Fruit fly (Drosophila melanogaster) whole organism, adult: ENCODE measurements around the gene CG17260.

Experiments used
- CG11617 ChIP-seq: fragments of 200-800 bp; sonication (Bioruptor generic); optimal IDR thresholded peaks from 2 replicates; lab custom pipeline; 2017; ENCODE audit warnings: mild to moderate bottlenecking, missing biosample characterization, missing genetic modification reagents, missing genetic modification characterization
- CG12768 ChIP-seq: fragments of 200-800 bp; sonication (Bioruptor generic); optimal IDR thresholded peaks from 2 replicates; lab custom pipeline; 2017; ENCODE audit warnings: missing biosample characterization, missing genetic modification characterization, mild to moderate bottlenecking, moderate library complexity, missing genetic modification reagents
- CG5204 ChIP-seq: fragments of 200-800 bp; sonication (Bioruptor generic); optimal IDR thresholded peaks from 2 replicates; lab custom pipeline; 2016; ENCODE audit warnings: missing biosample characterization, missing genetic modification characterization
- CG7045 ChIP-seq: fragments of 200-800 bp; sonication (Bioruptor generic); optimal IDR thresholded peaks from 2 replicates; lab custom pipeline; 2017; ENCODE audit warnings: missing biosample characterization, mild to moderate bottlenecking, missing genetic modification characterization
- CG7101 ChIP-seq: fragments of 200-800 bp; sonication (Bioruptor generic); optimal IDR thresholded peaks from 2 replicates; lab custom pipeline; 2018; ENCODE audit warnings: missing biosample characterization, mild to moderate bottlenecking, missing genetic modification characterization, moderate library complexity
- Crg-1 ChIP-seq: fragments of 200-800 bp; sonication (Bioruptor generic); optimal IDR thresholded peaks from 2 replicates; lab custom pipeline; 2016; ENCODE audit warnings: missing biosample characterization, missing genetic modification characterization
- Mnt ChIP-seq: fragments of 200-800 bp; sonication (Bioruptor generic); optimal IDR thresholded peaks from 2 replicates; lab custom pipeline; 2016; ENCODE audit warnings: missing biosample characterization, mild to moderate bottlenecking, missing genetic modification characterization
- bab1 ChIP-seq: fragments of 200-800 bp; sonication (Bioruptor generic); optimal IDR thresholded peaks from 3 replicates; lab custom pipeline; 2019; ENCODE audit warnings: missing biosample characterization, mild to moderate bottlenecking, missing genetic modification characterization, moderate library complexity
- cic ChIP-seq: fragments of 200-800 bp; sonication (Bioruptor generic); optimal IDR thresholded peaks from 2 replicates; lab custom pipeline; 2017; ENCODE audit warnings: missing biosample characterization, mild to moderate bottlenecking, missing genetic modification characterization, moderate library complexity
- kay ChIP-seq: fragments of 200-800 bp; sonication (Bioruptor generic); peaks from one replicate; lab custom pipeline; 2016; ENCODE audit warnings: missing biosample characterization, missing genetic modification characterization, borderline replicate concordance
- pad ChIP-seq: fragments of 200-800 bp; sonication (Bioruptor generic); optimal IDR thresholded peaks from 3 replicates; lab custom pipeline; 2017; ENCODE audit warnings: missing biosample characterization, missing genetic modification characterization, mild to moderate bottlenecking, moderate library complexity, missing genetic modification reagents
- tj ChIP-seq: fragments of 200-800 bp; sonication (Bioruptor generic); optimal IDR thresholded peaks from 3 replicates; lab custom pipeline; 2017; ENCODE audit warnings: missing biosample characterization, mild to moderate bottlenecking, missing genetic modification characterization, moderate library complexity
- toe ChIP-seq: fragments of 200-800 bp; sonication (Bioruptor generic); optimal IDR thresholded peaks from 2 replicates; lab custom pipeline; 2016; ENCODE audit warnings: missing biosample characterization, missing genetic modification characterization

DNA sequence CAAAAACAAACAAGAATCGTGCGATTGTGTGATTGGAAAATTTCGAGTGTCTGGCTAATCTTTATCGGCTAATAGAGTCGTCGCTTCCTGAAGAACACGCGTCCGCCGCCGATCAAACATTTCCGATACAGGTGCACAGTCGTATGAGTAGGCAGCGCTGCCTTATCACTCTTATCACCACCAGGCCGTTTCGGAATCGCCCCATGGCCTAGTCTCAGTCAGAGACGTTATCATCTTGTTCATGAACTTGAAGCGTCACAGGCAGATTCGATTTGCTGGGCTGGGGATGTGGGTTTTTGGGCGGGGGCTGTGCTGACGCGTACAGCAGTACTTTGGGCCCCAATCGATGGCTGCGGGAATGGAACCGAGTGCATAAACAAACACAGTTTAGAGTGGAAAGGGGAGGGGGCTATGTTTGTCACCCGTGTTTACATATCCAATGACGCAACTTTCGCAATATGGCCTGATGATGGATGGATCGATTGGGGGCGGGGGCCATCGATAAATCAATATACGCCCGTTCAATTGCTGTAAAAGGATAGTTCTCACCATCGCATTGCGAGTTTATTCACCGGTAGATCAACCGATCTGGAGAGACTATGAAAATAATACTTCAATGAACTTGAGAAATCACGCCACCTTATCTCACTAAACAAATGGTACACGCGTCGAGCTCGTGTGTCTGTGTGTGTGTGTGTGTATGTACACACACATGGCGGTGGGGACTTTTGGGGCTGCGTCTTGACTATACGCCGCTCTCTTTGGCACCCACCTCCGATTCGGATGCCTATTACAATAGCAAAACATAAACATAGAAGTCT lies 21.1 kb downstream of the CG17260 start:
- TF ChIP-seq CG12768 (GFP tag; lab: Kevin White, UChicago) (peak; percentile 65), Crg-1 (GFP tag; lab: Kevin White, UChicago) (peak; percentile 59), CG11617 (GFP tag; lab: Kevin White, UChicago) (peak; percentile 20), CG5204 (GFP tag; lab: Kevin White, UChicago) (peak; percentile 28), Mnt (GFP tag; lab: Kevin White, UChicago) (no peak), cic (GFP tag; lab: Kevin White, UChicago) (peak; percentile 67), tj (GFP tag; lab: Kevin White, UChicago) (no peak), bab1 (GFP tag; lab: Kevin White, UChicago) (peak; percentile 38), toe (GFP tag; lab: Kevin White, UChicago) (no peak), CG7045 (GFP tag; lab: Kevin White, UChicago) (peak; percentile 66), pad (peak; percentile 48), kay (GFP tag; lab: Kevin White, UChicago) (peak; percentile 74), CG7101 (tag; lab: Kevin White, UChicago) (peak; percentile 27)
